Worm (Caenorhabditis elegans) whole organism, late embryonic: ENCODE measurements around the gene tag-307.

Source experiments
- K02D7.2 ChIP-seq: sonication (generic microtip); optimal IDR thresholded peaks from 2 replicates; lab custom pipeline; 2017; ENCODE audit warnings: mild to moderate bottlenecking, missing genetic modification characterization, missing compliant biosample characterization
- K09A11.1 ChIP-seq: sonication (generic microtip); optimal IDR thresholded peaks from 2 replicates; lab custom pipeline; 2017; ENCODE audit warnings: antibody characterized with exemption, mild to moderate bottlenecking, missing genetic modification characterization, missing compliant biosample characterization; ENCODE audit not compliant: insufficient read depth
- T23F11.4 ChIP-seq: fragments of 200-800 bp; sonication (Bioruptor generic); optimal IDR thresholded peaks from 2 replicates; lab custom pipeline; 2018; ENCODE audit warnings: mild to moderate bottlenecking, missing genetic modification characterization, missing compliant biosample characterization
- Y22D7AL.16 ChIP-seq: sonication (generic microtip); optimal IDR thresholded peaks from 2 replicates; lab custom pipeline; 2016; ENCODE audit warnings: missing genetic modification characterization, missing compliant biosample characterization
- ahr-1 ChIP-seq: sonication (generic microtip); optimal IDR thresholded peaks from 2 replicates; lab custom pipeline; 2016; ENCODE audit warnings: missing genetic modification characterization, missing compliant biosample characterization
- ama-1 ChIP-seq: fragments of 150-350 bp; optimal IDR thresholded peaks from 2 replicates; lab custom pipeline; 2014
- ceh-14 ChIP-seq: sonication (generic microtip); optimal IDR thresholded peaks from 2 replicates; lab custom pipeline; 2016; ENCODE audit warnings: missing genotype, missing genetic modification characterization, missing compliant biosample characterization
- ceh-19 ChIP-seq: fragments of 200-800 bp; sonication (Bioruptor generic); optimal IDR thresholded peaks from 2 replicates; lab custom pipeline; 2018; ENCODE audit warnings: mild to moderate bottlenecking, missing genetic modification characterization, missing compliant biosample characterization
- ceh-22 ChIP-seq: sonication (generic microtip); optimal IDR thresholded peaks from 2 replicates; lab custom pipeline; 2017; ENCODE audit warnings: missing biosample characterization, missing genetic modification characterization
- ceh-24 ChIP-seq: sonication (generic microtip); optimal IDR thresholded peaks from 2 replicates; lab custom pipeline; 2016; ENCODE audit warnings: mild to moderate bottlenecking, missing genetic modification characterization, missing compliant biosample characterization
- ceh-30 ChIP-seq: fragments of 150-350 bp; optimal IDR thresholded peaks from 2 replicates; lab custom pipeline; 2014; ENCODE audit warnings: missing biosample characterization, missing genetic modification characterization
- ceh-31 ChIP-seq: sonication (generic microtip); optimal IDR thresholded peaks from 2 replicates; lab custom pipeline; 2016; ENCODE audit warnings: missing genetic modification characterization, missing compliant biosample characterization
- ceh-34 ChIP-seq: sonication (generic microtip); optimal IDR thresholded peaks from 2 replicates; lab custom pipeline; 2016; ENCODE audit warnings: mild to moderate bottlenecking, missing genetic modification characterization, missing compliant biosample characterization
- ceh-45 ChIP-seq: fragments of 200-800 bp; sonication (Bioruptor generic); IDR thresholded peaks from 2 replicates; pipeline ENCODE4 v1.3.6; 2022; ENCODE audit warnings: missing genetic modification reagents, missing genetic modification characterization, missing compliant biosample characterization
- ceh-48 ChIP-seq: sonication (generic microtip); optimal IDR thresholded peaks from 2 replicates; lab custom pipeline; 2016; ENCODE audit warnings: missing genetic modification characterization, inconsistent platforms, missing compliant biosample characterization
- ceh-6 ChIP-seq: fragments of 200-800 bp; sonication (Bioruptor generic); optimal IDR thresholded peaks from 2 replicates; lab custom pipeline; 2018; ENCODE audit warnings: mild to moderate bottlenecking, missing genetic modification characterization, missing compliant biosample characterization
- che-1 ChIP-seq: sonication (generic microtip); optimal IDR thresholded peaks from 2 replicates; lab custom pipeline; 2016; ENCODE audit warnings: mild to moderate bottlenecking, missing genetic modification characterization, missing compliant biosample characterization
- dmd-4 ChIP-seq: sonication (generic microtip); optimal IDR thresholded peaks from 2 replicates; lab custom pipeline; 2016; ENCODE audit warnings: borderline replicate concordance, missing genetic modification characterization, missing compliant biosample characterization
- dve-1 ChIP-seq: sonication (generic microtip); optimal IDR thresholded peaks from 2 replicates; lab custom pipeline; 2017; ENCODE audit warnings: antibody characterized with exemption, mild to moderate bottlenecking, missing genetic modification characterization, missing compliant biosample characterization
- elt-2 ChIP-seq: sonication (generic microtip); optimal IDR thresholded peaks from 2 replicates; lab custom pipeline; 2016; ENCODE audit warnings: missing genetic modification reagents, missing genetic modification characterization, missing compliant biosample characterization
- elt-4 ChIP-seq: sonication (generic microtip); optimal IDR thresholded peaks from 2 replicates; lab custom pipeline; 2016; ENCODE audit warnings: missing genetic modification characterization, missing compliant biosample characterization
- ets-4 ChIP-seq: sonication (generic microtip); optimal IDR thresholded peaks from 2 replicates; lab custom pipeline; 2016; ENCODE audit warnings: missing genetic modification characterization, missing compliant biosample characterization
- eyg-1 ChIP-seq: sonication (generic microtip); optimal IDR thresholded peaks from 2 replicates; lab custom pipeline; 2016; ENCODE audit warnings: missing genotype, missing genetic modification characterization, missing compliant biosample characterization
- fkh-10 ChIP-seq: fragments of 150-350 bp; optimal IDR thresholded peaks from 2 replicates; lab custom pipeline; 2014; ENCODE audit warnings: missing biosample characterization, missing genetic modification reagents, missing genetic modification characterization
- fkh-6 ChIP-seq: sonication (generic microtip); optimal IDR thresholded peaks from 2 replicates; lab custom pipeline; 2016; ENCODE audit warnings: missing genetic modification characterization, missing compliant biosample characterization
- gmeb-2 ChIP-seq: sonication (generic microtip); optimal IDR thresholded peaks from 2 replicates; lab custom pipeline; 2016; ENCODE audit warnings: missing genetic modification characterization, inconsistent platforms, missing compliant biosample characterization
- hlh-13 ChIP-seq: fragments of 200-800 bp; sonication (Bioruptor generic); optimal IDR thresholded peaks from 2 replicates; lab custom pipeline; 2018; ENCODE audit warnings: mild to moderate bottlenecking, missing genetic modification characterization, missing compliant biosample characterization
- hlh-15 ChIP-seq: sonication (generic microtip); optimal IDR thresholded peaks from 2 replicates; lab custom pipeline; 2016; ENCODE audit warnings: missing genetic modification characterization, missing compliant biosample characterization
- hlh-30 ChIP-seq: sonication (generic microtip); optimal IDR thresholded peaks from 2 replicates; lab custom pipeline; 2017; ENCODE audit warnings: antibody characterized with exemption, missing genetic modification characterization, missing compliant biosample characterization; ENCODE audit not compliant: insufficient read depth
- hlh-6 ChIP-seq: sonication (generic microtip); optimal IDR thresholded peaks from 2 replicates; lab custom pipeline; 2016; ENCODE audit warnings: missing genotype, missing genetic modification characterization, missing compliant biosample characterization
- hlh-8 ChIP-seq: sonication (generic microtip); optimal IDR thresholded peaks from 2 replicates; lab custom pipeline; 2016; ENCODE audit warnings: missing genotype, missing genetic modification characterization, missing compliant biosample characterization
- lin-11 ChIP-seq: fragments of 200-800 bp; sonication (Bioruptor generic); optimal IDR thresholded peaks from 2 replicates; lab custom pipeline; 2018; ENCODE audit warnings: mild to moderate bottlenecking, missing genetic modification characterization, missing compliant biosample characterization
- madf-2 ChIP-seq: sonication (generic microtip); optimal IDR thresholded peaks from 2 replicates; lab custom pipeline; 2017; ENCODE audit warnings: missing genetic modification characterization, missing compliant biosample characterization
- mec-3 ChIP-seq: sonication (generic microtip); optimal IDR thresholded peaks from 2 replicates; lab custom pipeline; 2016; ENCODE audit warnings: borderline replicate concordance, missing genetic modification characterization, missing compliant biosample characterization
- nfya-1 ChIP-seq: sonication (generic microtip); optimal IDR thresholded peaks from 2 replicates; lab custom pipeline; 2017; ENCODE audit warnings: missing genetic modification characterization, mild to moderate bottlenecking, missing compliant biosample characterization, antibody characterized with exemption, moderate library complexity
- pag-3 ChIP-seq: sonication (generic microtip); optimal IDR thresholded peaks from 2 replicates; lab custom pipeline; 2016; ENCODE audit warnings: missing compliant biosample characterization, missing genetic modification characterization, borderline replicate concordance
- pat-9 ChIP-seq: fragments of 200-800 bp; sonication (Bioruptor generic); optimal IDR thresholded peaks from 2 replicates; lab custom pipeline; 2018; ENCODE audit warnings: mild to moderate bottlenecking, missing genetic modification characterization, moderate library complexity, missing compliant biosample characterization
- pax-1 ChIP-seq: fragments of 150-350 bp; optimal IDR thresholded peaks from 2 replicates; lab custom pipeline; 2014; ENCODE audit warnings: missing biosample characterization, missing genetic modification characterization
- pha-4 ChIP-seq: fragments of 150-350 bp; optimal IDR thresholded peaks from 2 replicates; lab custom pipeline; 2018; ENCODE audit warnings: missing biosample characterization, missing genetic modification reagents, missing genetic modification characterization
- pqm-1 ChIP-seq: sonication (generic microtip); optimal IDR thresholded peaks from 2 replicates; lab custom pipeline; 2016; ENCODE audit warnings: missing genetic modification characterization, missing compliant biosample characterization
- pros-1 ChIP-seq: fragments of 150-350 bp; optimal IDR thresholded peaks from 2 replicates; lab custom pipeline; 2014; ENCODE audit warnings: missing biosample characterization, missing genetic modification reagents, missing genetic modification characterization
- rnt-1 ChIP-seq: sonication (generic microtip); optimal IDR thresholded peaks from 2 replicates; lab custom pipeline; 2016; ENCODE audit warnings: missing genetic modification characterization, missing compliant biosample characterization
- sox-2 ChIP-seq: fragments of 200-800 bp; sonication (Bioruptor generic); IDR thresholded peaks from 2 replicates; pipeline ENCODE4 v1.3.6; 2022; ENCODE audit warnings: missing genetic modification reagents, missing genetic modification characterization, missing compliant biosample characterization
- sox-4 ChIP-seq: sonication (generic microtip); optimal IDR thresholded peaks from 2 replicates; lab custom pipeline; 2017; ENCODE audit warnings: mild to moderate bottlenecking, missing genetic modification characterization, inconsistent platforms, missing compliant biosample characterization
- syd-9 ChIP-seq: sonication (generic microtip); optimal IDR thresholded peaks from 2 replicates; lab custom pipeline; 2016; ENCODE audit warnings: mild to moderate bottlenecking, missing genetic modification characterization, moderate library complexity, missing compliant biosample characterization
- tbx-2 ChIP-seq: sonication (generic microtip); optimal IDR thresholded peaks from 2 replicates; lab custom pipeline; 2016; ENCODE audit warnings: missing genetic modification characterization, missing compliant biosample characterization
- unc-3 ChIP-seq, 2 experiments: fragments of 200-800 bp in 1 of 2; sonication (Bioruptor generic) in 1 of 2; sonication (generic microtip) in 1 of 2; conservative IDR thresholded peaks in 1 of 2; optimal IDR thresholded peaks in 1 of 2; 2 replicates each; pipeline versions ENCODE4 v1.3.6 to Lab custom; 2016 to 2022; ENCODE audit warnings: missing compliant biosample characterization in 2 of 2, missing genetic modification characterization in 2 of 2, missing genetic modification reagents in 1 of 2
- unc-55 ChIP-seq: sonication (generic microtip); optimal IDR thresholded peaks from 2 replicates; lab custom pipeline; 2017; ENCODE audit warnings: missing biosample characterization, missing genetic modification reagents, missing genetic modification characterization
- unc-86 ChIP-seq: sonication (generic microtip); optimal IDR thresholded peaks from 2 replicates; lab custom pipeline; 2016; ENCODE audit warnings: missing genetic modification characterization, missing compliant biosample characterization
- ztf-16 ChIP-seq: sonication (generic microtip); optimal IDR thresholded peaks from 2 replicates; lab custom pipeline; 2017; ENCODE audit warnings: missing genetic modification characterization, missing compliant biosample characterization

tag-307 gene

DNA sequence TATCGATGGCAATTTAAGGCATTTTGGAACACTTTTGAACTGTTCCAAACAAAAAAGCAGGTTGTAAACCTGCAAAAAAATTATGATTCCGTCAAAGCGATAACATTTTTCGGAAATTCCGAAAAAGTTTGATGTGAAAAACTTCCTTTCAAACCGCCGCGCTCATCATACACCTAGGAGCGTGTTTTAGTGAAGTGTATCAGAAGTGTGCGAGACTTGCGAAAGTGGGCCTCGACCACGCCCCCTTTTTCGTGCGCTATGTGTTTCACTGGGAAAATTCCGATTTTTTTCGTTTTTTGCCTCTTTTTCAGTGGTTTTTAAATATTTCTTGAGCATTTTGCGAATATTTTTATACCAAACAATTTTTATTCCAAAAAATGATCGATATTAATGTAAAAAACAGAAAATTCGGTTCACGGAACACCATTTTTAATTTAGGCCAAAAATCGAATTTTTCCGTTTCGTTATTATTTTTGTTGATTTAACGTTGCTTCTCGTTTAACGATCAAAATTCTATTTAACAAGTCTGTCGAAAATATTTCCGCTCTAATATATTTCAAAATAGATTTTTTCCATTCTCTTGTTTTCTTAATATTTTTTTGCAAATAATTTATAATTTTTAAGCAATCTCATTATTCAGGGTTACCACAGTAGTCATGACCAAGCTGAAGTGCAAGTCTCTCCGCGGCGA, 2.4 kb downstream of the tag-307 start, which contains the start of gene rpl-35 (continued):
- TF ChIP-seq dve-1 (tag; lab: Kevin White, UChicago): peak; percentile 97
- peak; percentile 79 for TF ChIP-seq ceh-19
- TF ChIP-seq unc-3 (GFP tag; conservative IDR thresholded peaks at IDR 0.05; lab: Robert Waterston, UW): peak; percentile 84
- peak; percentile 80 for TF ChIP-seq unc-3 (tag; optimal IDR thresholded peaks at IDR 0.05; lab: Kevin White, UChicago)
- peak; percentile 83 for TF ChIP-seq ceh-48
- TF ChIP-seq ztf-16 (tag; lab: Kevin White, UChicago): peak; percentile 93
- TF ChIP-seq ceh-30 (tag; lab: Kevin White, UChicago): peak; percentile 55
- peak; percentile 98 for TF ChIP-seq unc-86 (tag; lab: Kevin White, UChicago)
- TF ChIP-seq unc-55: peak; percentile 83
- TF ChIP-seq che-1 (tag; lab: Kevin White, UChicago): peak; percentile 62
- peak; percentile 97 for TF ChIP-seq ceh-14 (tag; lab: Kevin White, UChicago)
- no peak for TF ChIP-seq fkh-10 (GFP tag; lab: Kevin White, UChicago)
- TF ChIP-seq pha-4 (tag; lab: Kevin White, UChicago): no peak
- no peak for TF ChIP-seq hlh-6 (tag; lab: Kevin White, UChicago)
- TF ChIP-seq dmd-4 (tag; lab: Kevin White, UChicago): peak; percentile 68
- TF ChIP-seq T23F11.4 (GFP tag; lab: Kevin White, UChicago): peak; percentile 82
- TF ChIP-seq ceh-45 (GFP tag; lab: Robert Waterston, UW): peak; percentile 83
- peak; percentile 99 for TF ChIP-seq nfya-1 (tag; lab: Kevin White, UChicago)
- TF ChIP-seq pax-1 (tag; lab: Kevin White, UChicago): peak; percentile 89
- TF ChIP-seq hlh-13 (GFP tag; lab: Kevin White, UChicago): no peak
- TF ChIP-seq eyg-1 (tag; lab: Kevin White, UChicago): peak; percentile 30
- peak; percentile 84 for TF ChIP-seq ceh-22 (tag; lab: Kevin White, UChicago)
- TF ChIP-seq hlh-30 (tag; lab: Kevin White, UChicago): peak; percentile 88
- TF ChIP-seq tbx-2 (tag; lab: Kevin White, UChicago): peak; percentile 98
- TF ChIP-seq rnt-1 (tag; lab: Kevin White, UChicago): peak; percentile 99
- peak; percentile 84 for TF ChIP-seq ets-4 (tag; lab: Kevin White, UChicago)
- TF ChIP-seq pqm-1: peak; percentile 89
- no peak for TF ChIP-seq fkh-6
- no peak for TF ChIP-seq pag-3 (tag; lab: Kevin White, UChicago)
- peak; percentile 70 for TF ChIP-seq ceh-24 (tag; lab: Kevin White, UChicago)
- no peak for TF ChIP-seq ama-1 (lab: Kevin White, UChicago)
- TF ChIP-seq gmeb-2 (tag; lab: Kevin White, UChicago): peak; percentile 78
- TF ChIP-seq syd-9 (tag; lab: Kevin White, UChicago): peak; percentile 92
- TF ChIP-seq ceh-34 (tag; lab: Kevin White, UChicago): peak; percentile 99
- peak; percentile 96 for TF ChIP-seq elt-2 (tag; lab: Kevin White, UChicago)
- TF ChIP-seq madf-2: peak; percentile 92
- peak; percentile 42 for TF ChIP-seq Y22D7AL.16
- peak; percentile 30 for TF ChIP-seq hlh-15
- TF ChIP-seq pat-9 (tag; lab: Kevin White, UChicago): peak; percentile 86
- no peak for TF ChIP-seq mec-3
- TF ChIP-seq ceh-31 (tag; lab: Kevin White, UChicago): peak; percentile 98
- no peak for TF ChIP-seq elt-4 (tag; lab: Kevin White, UChicago)
- peak; percentile 87 for TF ChIP-seq hlh-8
- peak; percentile 78 for TF ChIP-seq sox-4 (tag; lab: Kevin White, UChicago)
- peak; percentile 84 for TF ChIP-seq sox-2 (GFP tag; lab: Robert Waterston, UW)
- peak; percentile 53 for TF ChIP-seq lin-11 (tag; lab: Kevin White, UChicago)
- peak; percentile 75 for TF ChIP-seq ceh-6 (GFP tag; lab: Kevin White, UChicago)
- peak; percentile 91 for TF ChIP-seq K09A11.1 (tag; lab: Kevin White, UChicago)
- TF ChIP-seq K02D7.2 (tag; lab: Kevin White, UChicago): peak; percentile 77
- TF ChIP-seq ahr-1: peak; percentile 79
- peak; percentile 91 for TF ChIP-seq pros-1 (tag; lab: Kevin White, UChicago)
